Fruit fly (Drosophila melanogaster) whole organism: ENCODE measurements around the gene AdoR.

ENCODE experiments used
- CG8478 ChIP-seq: fragments of >200 bp; optimal IDR thresholded peaks from 2 replicates; lab custom pipeline; 2018; ENCODE audit warnings: inconsistent platforms
- Dll ChIP-seq: fragments of >200 bp; optimal IDR thresholded peaks from 2 replicates; lab custom pipeline; 2017
- EcR ChIP-seq, 2 experiments: fragments of >200 bp; optimal IDR thresholded peaks; 2 replicates each; lab custom pipeline; 2017; ENCODE audit warnings: missing biosample characterization in 2 of 2, missing genetic modification characterization in 2 of 2, missing genetic modification reagents in 2 of 2
- pan ChIP-seq: fragments of >200 bp; optimal IDR thresholded peaks from 2 replicates; lab custom pipeline; 2017
- psq ChIP-seq: fragments of >200 bp; optimal IDR thresholded peaks from 2 replicates; lab custom pipeline; 2017
- usp ChIP-seq: fragments of >200 bp; optimal IDR thresholded peaks from 2 replicates; lab custom pipeline; 2017; ENCODE audit warnings: missing biosample characterization, missing genetic modification characterization, mixed read lengths

The AdoR gene

dm6 chr3R:30177494-30177893, 28.1 kb upstream of the AdoR start, which contains the start of the genes CG1983 and CG15530:
Gene CG1983, minus strand, starts transcription at chr3R:30177700.
Gene CG15530, plus strand, starts transcription at chr3R:30177877.
- no peak for TF ChIP-seq pan (lab: Kevin White, UChicago)
- TF ChIP-seq psq = no peak
- TF ChIP-seq EcR (GFP tag; optimal IDR thresholded peaks at IDR 0.05; lab: Kevin White, UChicago) = no peak
- TF ChIP-seq Dll = no peak
- no peak for TF ChIP-seq CG8478 (lab: Kevin White, UChicago)
- TF ChIP-seq usp = no peak

dm6 chr3R:30176314-30176713, 26.9 kb upstream of the AdoR start:
- TF ChIP-seq usp (no peak), pan (lab: Kevin White, UChicago) (no peak), CG8478 (lab: Kevin White, UChicago) (no peak), Dll (no peak)

dm6 chr3R:30175045-30175589, 25.7 kb upstream of the AdoR start:
- TF ChIP-seq pan (lab: Kevin White, UChicago) (no peak), psq (no peak), EcR (GFP tag; optimal IDR thresholded peaks at IDR 0.05; lab: Kevin White, UChicago) (no peak), Dll (no peak), CG8478 (lab: Kevin White, UChicago) (no peak), usp (no peak)

- TF ChIP-seq Dll (no peak), pan (lab: Kevin White, UChicago) (no peak), EcR (GFP tag; optimal IDR thresholded peaks at IDR 0.05; lab: Kevin White, UChicago) (no peak), usp (no peak), CG8478 (lab: Kevin White, UChicago) (no peak), psq (no peak)
Measured at dm6 chr3R:30174160-30175002, 25.0 kb upstream of the AdoR start, which contains the start of gene Mlc2. Gene Mlc2, minus strand, starts transcription at chr3R:30174551.

- TF ChIP-seq CG8478 (lab: Kevin White, UChicago) (no peak), usp (no peak), pan (lab: Kevin White, UChicago) (no peak), EcR (GFP tag; optimal IDR thresholded peaks at IDR 0.05; lab: Kevin White, UChicago) (no peak), psq (no peak), Dll (no peak)
Measured at dm6 chr3R:30170671-30171667, 21.6 kb upstream of the AdoR start, which contains the start of gene Rsod. Gene Rsod, minus strand, starts transcription at chr3R:30171207.

- TF ChIP-seq CG8478 (lab: Kevin White, UChicago) (no peak), pan (lab: Kevin White, UChicago) (no peak)
Measured at dm6 chr3R:30166159-30166784, 16.9 kb upstream of the AdoR start, which contains the start of gene VhaAC45RP. Gene VhaAC45RP, minus strand, starts transcription at chr3R:30166419.

dm6 chr3R:30164162-30164561, 14.8 kb upstream of the AdoR start:
- TF ChIP-seq Dll = no peak
- TF ChIP-seq psq = no peak
- no peak for TF ChIP-seq usp
- no peak for TF ChIP-seq pan (lab: Kevin White, UChicago)
- TF ChIP-seq EcR (GFP tag; optimal IDR thresholded peaks at IDR 0.05; lab: Kevin White, UChicago) = no peak
- TF ChIP-seq CG8478 (lab: Kevin White, UChicago) = no peak

- no peak for TF ChIP-seq pan (lab: Kevin White, UChicago)
- no peak for TF ChIP-seq usp
- no peak for TF ChIP-seq CG8478 (lab: Kevin White, UChicago)
- no peak for TF ChIP-seq Dll
- no peak for TF ChIP-seq EcR (GFP tag; optimal IDR thresholded peaks at IDR 0.05; lab: Kevin White, UChicago)
- no peak for TF ChIP-seq psq
Measured at dm6 chr3R:30163228-30163627, 13.8 kb upstream of the AdoR start.

dm6 chr3R:30160312-30160942, 11.0 kb upstream of the AdoR start, which contains the start of gene CG11498:
Gene CG11498, minus strand, starts transcription at chr3R:30160473.
- TF ChIP-seq psq (no peak), Dll (no peak), CG8478 (lab: Kevin White, UChicago) (no peak), pan (lab: Kevin White, UChicago) (no peak), usp (no peak), EcR (GFP tag; optimal IDR thresholded peaks at IDR 0.05; lab: Kevin White, UChicago) (no peak)

dm6 chr3R:30153864-30154263, 4.5 kb upstream of the AdoR start:
- TF ChIP-seq pan (lab: Kevin White, UChicago) = no peak
- no peak for TF ChIP-seq psq
- TF ChIP-seq usp = no peak
- no peak for TF ChIP-seq EcR (GFP tag; optimal IDR thresholded peaks at IDR 0.05; lab: Kevin White, UChicago)
- TF ChIP-seq Dll = no peak
- no peak for TF ChIP-seq CG8478 (lab: Kevin White, UChicago)
